Fruit fly (Drosophila melanogaster): ENCODE results near the gene CG43739.

The CG43739 gene

dm6 chr2L:20909301-20909700, 9.4 kb downstream of the CG43739 start:
- no peak for TF ChIP-seq Blimp-1 (GFP tag; optimal IDR thresholded peaks at IDR 0.05)
- TF ChIP-seq Lpt (GFP tag; optimal IDR thresholded peaks at IDR 0.05), result no peak
- TF ChIP-seq topi (GFP tag; optimal IDR thresholded peaks at IDR 0.05), result no peak
- no peak for TF ChIP-seq salr (GFP tag; optimal IDR thresholded peaks at IDR 0.05)
- TF ChIP-seq spab (GFP tag; optimal IDR thresholded peaks at IDR 0.05), result no peak
- TF ChIP-seq lz (GFP tag; optimal IDR thresholded peaks at IDR 0.05), result no peak
- no peak for TF ChIP-seq cyc (GFP tag; optimal IDR thresholded peaks at IDR 0.05)
- no peak for TF ChIP-seq pdm3 (GFP tag; optimal IDR thresholded peaks at IDR 0.05)
- no peak for TF ChIP-seq Ets96B (tag; optimal IDR thresholded peaks at IDR 0.05)
- TF ChIP-seq CG10669 (GFP tag; optimal IDR thresholded peaks at IDR 0.05), result no peak
- no peak for TF ChIP-seq CG34406 (GFP tag; optimal IDR thresholded peaks at IDR 0.05)
- TF ChIP-seq CG6792 (GFP tag; optimal IDR thresholded peaks at IDR 0.05), result no peak
- no peak for TF ChIP-seq eg (GFP tag; IDR thresholded peaks at IDR 0.05)
- TF ChIP-seq CG3032 (tag; optimal IDR thresholded peaks at IDR 0.05), result no peak
- no peak for TF ChIP-seq esn (GFP tag; optimal IDR thresholded peaks at IDR 0.05)
- no peak for TF ChIP-seq Sox102F (GFP tag; optimal IDR thresholded peaks at IDR 0.05)
- no peak for TF ChIP-seq Smox (GFP tag; optimal IDR thresholded peaks at IDR 0.05)
- TF ChIP-seq Sox15 (GFP tag; optimal IDR thresholded peaks at IDR 0.05), result no peak
- no peak for TF ChIP-seq Eip93F (GFP tag; optimal IDR thresholded peaks at IDR 0.05)
- TF ChIP-seq Hr4 (GFP tag; optimal IDR thresholded peaks at IDR 0.05), result no peak

dm6 chr2L:20907995-20908654, 10.6 kb downstream of the CG43739 start:
- TF ChIP-seq Lpt (GFP tag; optimal IDR thresholded peaks at IDR 0.05) (no peak), Blimp-1 (GFP tag; optimal IDR thresholded peaks at IDR 0.05) (peak; percentile 76), CG15336 (GFP tag; IDR thresholded peaks at IDR 0.05) (no peak), eg (GFP tag; IDR thresholded peaks at IDR 0.05) (peak; percentile 37; the same call in 1 of the 3 replicates), Hr4 (GFP tag; optimal IDR thresholded peaks at IDR 0.05) (no peak), Sox102F (GFP tag; optimal IDR thresholded peaks at IDR 0.05) (no peak), Eip78C (GFP tag) (peak; percentile 41), CG6854 (GFP tag; optimal IDR thresholded peaks at IDR 0.05) (peak; percentile 55)

- TF ChIP-seq Blimp-1 (GFP tag; optimal IDR thresholded peaks at IDR 0.05), result no peak
- TF ChIP-seq achi (GFP tag; optimal IDR thresholded peaks at IDR 0.05), result no peak
- TF ChIP-seq CG11902 (GFP tag; optimal IDR thresholded peaks at IDR 0.05), result no peak
- TF ChIP-seq CG9139 (GFP tag; optimal IDR thresholded peaks at IDR 0.05), result no peak
- no peak for TF ChIP-seq acj6 (GFP tag; optimal IDR thresholded peaks at IDR 0.05)
- TF ChIP-seq Sox102F (GFP tag; optimal IDR thresholded peaks at IDR 0.05), result no peak
- TF ChIP-seq Smox (GFP tag; optimal IDR thresholded peaks at IDR 0.05), result no peak
- TF ChIP-seq cyc (GFP tag; optimal IDR thresholded peaks at IDR 0.05), result no peak
- TF ChIP-seq CG6163 (GFP tag; IDR thresholded peaks at IDR 0.05), result no peak
- no peak for TF ChIP-seq lz (GFP tag; optimal IDR thresholded peaks at IDR 0.05)
- no peak for TF ChIP-seq CG11762 (GFP tag; optimal IDR thresholded peaks at IDR 0.05; ENCODE audit: insufficient read depth)
- TF ChIP-seq CG15336 (GFP tag; IDR thresholded peaks at IDR 0.05), result no peak
- TF ChIP-seq CG31627 (GFP tag; optimal IDR thresholded peaks at IDR 0.05), result no peak
Measured at dm6 chr2L:20905025-20905424, 13.7 kb downstream of the CG43739 start.

- TF ChIP-seq CG3919 (GFP tag; optimal IDR thresholded peaks at IDR 0.05) (no peak), Smox (GFP tag; optimal IDR thresholded peaks at IDR 0.05) (no peak), net (GFP tag; optimal IDR thresholded peaks at IDR 0.05) (no peak), svp (GFP tag) (no peak), Sox14 (GFP tag; optimal IDR thresholded peaks at IDR 0.05) (no peak), Sox15 (GFP tag; optimal IDR thresholded peaks at IDR 0.05) (no peak), Hr39 (GFP tag; optimal IDR thresholded peaks at IDR 0.05) (no peak), fd85E (GFP tag; optimal IDR thresholded peaks at IDR 0.05) (no peak), CG15336 (GFP tag; IDR thresholded peaks at IDR 0.05) (no peak), CG31627 (GFP tag; optimal IDR thresholded peaks at IDR 0.05) (no peak), lz (GFP tag; optimal IDR thresholded peaks at IDR 0.05) (no peak), CG6854 (GFP tag; optimal IDR thresholded peaks at IDR 0.05) (no peak), fd59A (GFP tag; optimal IDR thresholded peaks at IDR 0.05) (no peak), CG6808 (GFP tag; optimal IDR thresholded peaks at IDR 0.05) (no peak), acj6 (GFP tag; optimal IDR thresholded peaks at IDR 0.05) (no peak), vri (GFP tag; optimal IDR thresholded peaks at IDR 0.05) (no peak), pdm3 (GFP tag; optimal IDR thresholded peaks at IDR 0.05) (no peak)
Measured at dm6 chr2L:20904327-20904726, 14.4 kb downstream of the CG43739 start.

Measured in whole organism, prepupa.